Fruit fly (Drosophila melanogaster) whole organism, embryonic: ENCODE measurements around the gene CG10959.

Experiments used
- ATbp ChIP-seq: fragments of 200-800 bp; sonication (Bioruptor generic); optimal IDR thresholded peaks from 2 replicates; lab custom pipeline; 2017; ENCODE audit warnings: missing biosample characterization, mild to moderate bottlenecking, missing genetic modification characterization, missing genetic modification reagents
- Aef1 ChIP-seq: fragments of 200-800 bp; sonication (Bioruptor generic); IDR thresholded peaks from 3 replicates; pipeline ENCODE4 v1.3.6; 2022; ENCODE audit warnings: missing biosample characterization, missing genetic modification characterization
- Atf-2 ChIP-seq: fragments of 200-800 bp; sonication (Bioruptor generic); optimal IDR thresholded peaks from 2 replicates; lab custom pipeline; 2016; ENCODE audit warnings: missing biosample characterization, missing genetic modification characterization
- CG11456 ChIP-seq: fragments of 200-800 bp; sonication (Bioruptor generic); IDR thresholded peaks from 3 replicates; pipeline ENCODE4 v1.3.6; 2022; ENCODE audit warnings: missing biosample characterization, missing genetic modification characterization
- CG11696 ChIP-seq: fragments of 200-800 bp; sonication (Bioruptor generic); IDR thresholded peaks from 2 replicates; pipeline ENCODE4 v1.3.6; 2022; ENCODE audit warnings: missing biosample characterization, missing genetic modification characterization
- CG12769 ChIP-seq: fragments of 200-800 bp; sonication (Bioruptor generic); optimal IDR thresholded peaks from 2 replicates; lab custom pipeline; 2019; ENCODE audit warnings: missing biosample characterization, mild to moderate bottlenecking, missing genetic modification characterization, moderate library complexity
- CG13894 ChIP-seq: fragments of 200-800 bp; sonication (Bioruptor generic); optimal IDR thresholded peaks from 3 replicates; lab custom pipeline; 2018; ENCODE audit warnings: missing biosample characterization, mild to moderate bottlenecking, missing genetic modification characterization, moderate library complexity
- CG1832 ChIP-seq: fragments of 200-800 bp; sonication (Bioruptor generic); optimal IDR thresholded peaks from 2 replicates; lab custom pipeline; 2017; ENCODE audit warnings: missing biosample characterization, mild to moderate bottlenecking, missing genetic modification characterization, inconsistent platforms
- CG18619 ChIP-seq: fragments of 200-800 bp; sonication (Bioruptor generic); optimal IDR thresholded peaks from 3 replicates; lab custom pipeline; 2017; ENCODE audit warnings: missing biosample characterization, mild to moderate bottlenecking, missing genetic modification characterization
- CG31441 ChIP-seq: fragments of 200-800 bp; sonication (Bioruptor generic); IDR thresholded peaks from 2 replicates; pipeline ENCODE4 v1.3.6; 2022; ENCODE audit warnings: missing biosample characterization, missing genetic modification characterization
- CG32532 ChIP-seq: fragments of 200-800 bp; sonication (Bioruptor generic); IDR thresholded peaks from 2 replicates; pipeline ENCODE4 v1.3.6; 2022; ENCODE audit warnings: missing biosample characterization, missing genetic modification characterization
- CG4360 ChIP-seq: fragments of 200-800 bp; sonication (Bioruptor generic); IDR thresholded peaks from 2 replicates; pipeline ENCODE4 v1.3.6; 2022; ENCODE audit warnings: missing biosample characterization, missing genetic modification characterization
- CG6654 ChIP-seq: fragments of 200-800 bp; sonication (Bioruptor generic); optimal IDR thresholded peaks from 2 replicates; lab custom pipeline; 2017; ENCODE audit warnings: missing biosample characterization, mild to moderate bottlenecking, missing genetic modification characterization
- CG7963 ChIP-seq: fragments of 200-800 bp; sonication (Bioruptor generic); IDR thresholded peaks from 3 replicates; pipeline ENCODE4 v1.3.6; 2022; ENCODE audit warnings: missing biosample characterization, missing genetic modification characterization; ENCODE audit not compliant: partially characterized antibody
- Chrac-16 ChIP-seq: fragments of 200-800 bp; sonication (Bioruptor generic); optimal IDR thresholded peaks from 3 replicates; lab custom pipeline; 2016; ENCODE audit warnings: missing biosample characterization, missing genetic modification characterization
- ERR ChIP-seq: fragments of 200-800 bp; sonication (Bioruptor generic); optimal IDR thresholded peaks from 2 replicates; lab custom pipeline; 2016; ENCODE audit warnings: missing biosample characterization, missing genetic modification characterization
- GATAe ChIP-seq: fragments of 200-800 bp; sonication (Bioruptor generic); conservative IDR thresholded peaks from 2 replicates; pipeline ENCODE4 v1.3.6; 2022; ENCODE audit warnings: missing biosample characterization, missing genetic modification characterization
- Hr3 ChIP-seq: fragments of 200-800 bp; sonication (Bioruptor generic); optimal IDR thresholded peaks from 3 replicates; lab custom pipeline; 2016; ENCODE audit warnings: missing biosample characterization, missing genetic modification characterization
- Hr39 ChIP-seq: fragments of >200 bp; optimal IDR thresholded peaks from 2 replicates; lab custom pipeline; 2017
- Med ChIP-seq: fragments of 200-800 bp; sonication (Bioruptor generic); peaks from one replicate; lab custom pipeline; 2016; ENCODE audit warnings: missing biosample characterization, missing genetic modification characterization, mild to moderate bottlenecking, inconsistent platforms, moderate library complexity
- Nf-YC ChIP-seq: fragments of 200-800 bp; optimal IDR thresholded peaks from 3 replicates; lab custom pipeline; 2019; ENCODE audit warnings: missing biosample characterization, mild to moderate bottlenecking, missing genetic modification characterization, moderate library complexity
- Oli ChIP-seq: fragments of 200-800 bp; sonication (Bioruptor generic); optimal IDR thresholded peaks from 2 replicates; lab custom pipeline; 2018; ENCODE audit warnings: missing biosample characterization, mild to moderate bottlenecking, missing genetic modification characterization, moderate library complexity
- YL-1 ChIP-seq: fragments of 200-800 bp; sonication (Bioruptor generic); optimal IDR thresholded peaks from 3 replicates; lab custom pipeline; 2017; ENCODE audit warnings: missing biosample characterization, mild to moderate bottlenecking, missing genetic modification characterization
- abd-A ChIP-seq: fragments of 200-800 bp; sonication (Bioruptor generic); optimal IDR thresholded peaks from 3 replicates; lab custom pipeline; 2019; ENCODE audit warnings: missing biosample characterization, mild to moderate bottlenecking, missing genetic modification characterization, moderate library complexity
- bcd ChIP-seq: fragments of 200-800 bp; sonication (Bioruptor generic); optimal IDR thresholded peaks from 2 replicates; lab custom pipeline; 2017; ENCODE audit warnings: missing biosample characterization, mild to moderate bottlenecking, missing genetic modification characterization
- bigmax ChIP-seq: fragments of 200-800 bp; sonication (Bioruptor generic); optimal IDR thresholded peaks from 2 replicates; lab custom pipeline; 2018; ENCODE audit warnings: missing biosample characterization, mild to moderate bottlenecking, missing genetic modification characterization
- cg ChIP-seq: fragments of 200-800 bp; sonication (Bioruptor generic); optimal IDR thresholded peaks from 3 replicates; lab custom pipeline; 2019; ENCODE audit warnings: missing biosample characterization, mild to moderate bottlenecking, missing genetic modification characterization, moderate library complexity
- chinmo ChIP-seq: fragments of 200-800 bp; sonication (Bioruptor generic); IDR thresholded peaks from 4 replicates; pipeline ENCODE4 v1.3.6; 2022; ENCODE audit warnings: missing biosample characterization, missing genetic modification characterization; ENCODE audit not compliant: partially characterized antibody
- crol ChIP-seq: fragments of 200-800 bp; sonication (Bioruptor generic); IDR thresholded peaks from 2 replicates; pipeline ENCODE4 v1.3.6; 2022; ENCODE audit warnings: missing biosample characterization, missing genetic modification characterization
- emc ChIP-seq: fragments of 200-800 bp; sonication (Bioruptor generic); optimal IDR thresholded peaks from 2 replicates; lab custom pipeline; 2016; ENCODE audit warnings: missing biosample characterization, missing genetic modification characterization
- ems ChIP-seq: fragments of 200-800 bp; sonication (Bioruptor generic); optimal IDR thresholded peaks from 3 replicates; lab custom pipeline; 2016; ENCODE audit warnings: missing biosample characterization, missing genetic modification characterization
- fd102C ChIP-seq: fragments of 200-800 bp; sonication (Bioruptor generic); optimal IDR thresholded peaks from 2 replicates; lab custom pipeline; 2018; ENCODE audit warnings: missing biosample characterization, mild to moderate bottlenecking, missing genetic modification characterization, moderate library complexity
- fd3F ChIP-seq: fragments of 200-800 bp; sonication (Bioruptor generic); optimal IDR thresholded peaks from 2 replicates; lab custom pipeline; 2018; ENCODE audit warnings: missing biosample characterization, mild to moderate bottlenecking, missing genetic modification characterization, moderate library complexity
- grn ChIP-seq: fragments of 200-800 bp; sonication (Bioruptor generic); optimal IDR thresholded peaks from 3 replicates; lab custom pipeline; 2017; ENCODE audit warnings: missing biosample characterization, missing genetic modification characterization
- jing ChIP-seq: fragments of 200-800 bp; sonication (Bioruptor generic); optimal IDR thresholded peaks from 2 replicates; lab custom pipeline; 2018; ENCODE audit warnings: missing biosample characterization, mild to moderate bottlenecking, missing genetic modification characterization
- kni ChIP-seq: fragments of 200-800 bp; sonication (Bioruptor generic); optimal IDR thresholded peaks from 3 replicates; lab custom pipeline; 2017; ENCODE audit warnings: mild to moderate bottlenecking, missing biosample characterization, missing genetic modification reagents, missing genetic modification characterization
- nerfin-1 ChIP-seq: fragments of 200-800 bp; sonication (Bioruptor generic); optimal IDR thresholded peaks from 3 replicates; lab custom pipeline; 2019; ENCODE audit warnings: missing biosample characterization, mild to moderate bottlenecking, missing genetic modification characterization, moderate library complexity
- oc ChIP-seq: fragments of 200-800 bp; sonication (Bioruptor generic); optimal IDR thresholded peaks from 2 replicates; lab custom pipeline; 2018; ENCODE audit warnings: missing biosample characterization, mild to moderate bottlenecking, missing genetic modification characterization, moderate library complexity
- pan ChIP-seq, 4 experiments: fragments of >200 bp in 3 of 4; fragments of 200-800 bp in 1 of 4; sonication (Bioruptor generic) in 1 of 4; optimal IDR thresholded peaks in 3 of 4; IDR thresholded peaks in 1 of 4; 2 replicates each; pipeline versions ENCODE4 v1.3.6 to Lab custom; 2017 to 2022; ENCODE audit warnings: missing biosample characterization in 2 of 4, missing genetic modification characterization in 2 of 4, mixed read lengths in 1 of 4
- pnt ChIP-seq: fragments of 200-800 bp; sonication (Bioruptor generic); optimal IDR thresholded peaks from 3 replicates; lab custom pipeline; 2016; ENCODE audit warnings: missing biosample characterization, missing genetic modification characterization
- ro ChIP-seq: fragments of 200-800 bp; sonication (Bioruptor generic); IDR thresholded peaks from 2 replicates; pipeline ENCODE4 v1.3.6; 2022; ENCODE audit warnings: missing biosample characterization, missing genetic modification characterization
- sd ChIP-seq: fragments of 200-800 bp; sonication (Bioruptor generic); optimal IDR thresholded peaks from 3 replicates; lab custom pipeline; 2018; ENCODE audit warnings: missing biosample characterization, mild to moderate bottlenecking, missing genetic modification characterization, moderate library complexity
- sens ChIP-seq: fragments of 200-800 bp; sonication (Bioruptor generic); peaks from one replicate; lab custom pipeline; 2016; ENCODE audit warnings: missing biosample characterization, missing genetic modification characterization
- sqz ChIP-seq: fragments of 200-800 bp; sonication (Bioruptor generic); optimal IDR thresholded peaks from 3 replicates; lab custom pipeline; 2018; ENCODE audit warnings: missing biosample characterization, mild to moderate bottlenecking, missing genetic modification characterization
- sug ChIP-seq: fragments of 200-800 bp; optimal IDR thresholded peaks from 2 replicates; lab custom pipeline; 2019; ENCODE audit warnings: missing biosample characterization, mild to moderate bottlenecking, missing genetic modification characterization, moderate library complexity
- vvl ChIP-seq: fragments of 200-800 bp; sonication (Bioruptor generic); IDR thresholded peaks from 2 replicates; pipeline ENCODE4 v1.3.6; 2022; ENCODE audit warnings: missing biosample characterization, missing genetic modification characterization

CG10959 gene

DNA sequence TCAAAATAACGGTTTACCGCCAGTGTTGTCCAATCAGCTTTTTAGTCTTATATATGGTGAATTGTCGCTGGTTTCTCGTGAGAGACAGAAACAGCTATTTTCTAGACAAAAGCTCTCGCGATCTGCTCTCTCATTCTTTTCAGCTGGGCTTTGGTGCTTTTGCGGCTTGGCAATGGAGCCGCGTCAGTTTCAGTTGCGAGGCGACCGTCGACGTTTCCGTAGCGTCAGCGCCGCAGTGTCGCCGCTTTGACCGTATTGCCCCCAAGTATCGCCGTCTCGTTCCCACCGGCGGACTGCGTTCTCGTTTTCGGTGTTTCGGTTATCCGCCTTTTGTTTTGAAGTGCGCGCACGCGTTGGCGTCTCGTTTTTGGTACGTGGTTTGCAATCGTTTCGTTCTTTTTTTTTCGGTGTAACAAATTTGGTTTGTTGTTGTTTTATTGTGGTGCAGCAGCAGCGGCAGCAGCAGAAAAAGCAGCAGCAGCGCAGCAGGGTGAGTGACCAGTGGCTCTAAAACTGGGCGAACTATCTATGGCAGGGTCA, 44.5 kb downstream of the CG10959 start (continued):
- TF ChIP-seq CG7963 (GFP tag; lab: Robert Waterston, UW) (no peak), CG31441 (GFP tag; lab: Robert Waterston, UW) (no peak), CG11696 (GFP tag; lab: Robert Waterston, UW) (no peak), CG32532 (GFP tag; lab: Robert Waterston, UW) (0 out of 2 replicates have a peak, but pooled peaks have one; percentile 30), CG11456 (GFP tag; lab: Robert Waterston, UW) (peak; percentile 70; the same call in 2 of the 3 replicates), ERR (GFP tag; lab: Kevin White, UChicago) (peak; percentile 27), GATAe (GFP tag; lab: Robert Waterston, UW) (no peak), fd102C (GFP tag; lab: Kevin White, UChicago) (no peak)

DNA sequence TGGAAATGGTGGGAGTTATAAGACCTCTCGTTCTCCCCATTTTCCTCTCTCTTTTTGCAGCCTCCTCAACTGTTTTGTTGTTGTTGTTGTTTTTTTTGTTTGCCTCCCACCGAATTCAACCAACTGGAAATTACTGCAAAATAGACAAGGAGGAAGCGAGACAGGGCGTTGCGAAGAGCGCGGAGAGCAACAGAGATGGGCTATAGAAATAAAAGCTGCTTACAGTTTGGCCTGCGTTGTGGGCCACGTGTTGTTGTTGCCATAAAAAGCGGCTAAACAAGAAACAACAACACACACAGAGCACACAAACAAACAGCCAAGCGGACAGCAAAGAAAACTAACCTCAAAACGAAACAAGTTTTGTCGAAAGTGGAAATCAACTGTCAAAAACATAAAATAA, 46.0 kb downstream of the CG10959 start:
- TF ChIP-seq emc (no peak), Med (GFP tag; lab: Kevin White, UChicago) (peak; percentile 71), cg (GFP tag; lab: Kevin White, UChicago) (peak; percentile 11), sug (tag; lab: Kevin White, UChicago) (no peak), bigmax (peak; percentile 81), CG13894 (tag; lab: Kevin White, UChicago) (peak; percentile 49), Aef1 (GFP tag; lab: Robert Waterston, UW) (peak; percentile 58), CG18619 (GFP tag; lab: Kevin White, UChicago) (no peak), abd-A (tag; lab: Kevin White, UChicago) (peak; percentile 86), sqz (GFP tag; lab: Kevin White, UChicago) (peak; percentile 49), CG12769 (peak; percentile 63), Nf-YC (peak; percentile 25), oc (peak; percentile 74), ro (GFP tag; lab: Robert Waterston, UW) (no peak), sd (tag; lab: Kevin White, UChicago) (peak; percentile 55), grn (GFP tag; lab: Kevin White, UChicago) (no peak), vvl (0 out of 2 replicates have a peak, but pooled peaks have one; percentile 19), CG4360 (GFP tag; lab: Robert Waterston, UW) (peak; percentile 80), CG6654 (GFP tag; lab: Kevin White, UChicago) (peak; percentile 95), crol (GFP tag; lab: Robert Waterston, UW) (peak; percentile 43; the same call in 1 of the 2 replicates), CG1832 (GFP tag; lab: Kevin White, UChicago) (peak; percentile 47), sens (GFP tag; lab: Kevin White, UChicago) (peak; percentile 29), chinmo (GFP tag; lab: Robert Waterston, UW) (peak; percentile 83; the same call in 3 of the 4 replicates)

dm6 chrX:8195449-8196156, 47.0 kb downstream of the CG10959 start:
- TF ChIP-seq bcd (GFP tag; lab: Kevin White, UChicago) = no peak
- TF ChIP-seq Chrac-16 (GFP tag; lab: Kevin White, UChicago) = no peak
- no peak for TF ChIP-seq pan (optimal IDR thresholded peaks at IDR 0.05; lab: Kevin White, UChicago)
- peak in 1 of 2 experiments; percentile 9 for TF ChIP-seq pan (GFP tag; optimal IDR thresholded peaks at IDR 0.05 in 1 of 2, IDR thresholded peaks at IDR 0.05 in 1 of 2)
- no peak for TF ChIP-seq CG7963 (GFP tag; lab: Robert Waterston, UW)
- TF ChIP-seq Nf-YC = no peak
- no peak for TF ChIP-seq YL-1 (GFP tag; lab: Kevin White, UChicago)
- no peak for TF ChIP-seq ATbp (GFP tag; lab: Kevin White, UChicago)
- no peak for TF ChIP-seq Hr3
- TF ChIP-seq Oli (tag; lab: Kevin White, UChicago) = no peak
- no peak for TF ChIP-seq nerfin-1 (tag; lab: Kevin White, UChicago)
- peak; percentile 51 for TF ChIP-seq kni (GFP tag; lab: Kevin White, UChicago)
- peak; percentile 75; the same call in 1 of the 4 replicates for TF ChIP-seq chinmo (GFP tag; lab: Robert Waterston, UW)
- TF ChIP-seq jing (GFP tag; lab: Kevin White, UChicago) = no peak
- TF ChIP-seq ems = no peak
- no peak for TF ChIP-seq fd3F (GFP tag; lab: Kevin White, UChicago)
- no peak for TF ChIP-seq Hr39 (lab: Kevin White, UChicago)
- no peak for TF ChIP-seq emc
- TF ChIP-seq pnt (GFP tag; lab: Kevin White, UChicago) = no peak
- TF ChIP-seq Atf-2 = no peak
